Fruit fly (Drosophila melanogaster): Measurements from ENCODE around the gene CG32221.
A peak's percentile ranks its signal among the peaks of the same experiment; 100 is the strongest.

CG32221 gene

dm6 chr3L:19834143-19834794 lies at the start of gene CG32221, which contains the start of gene trc:
Gene CG32221, plus strand, starts transcription at chr3L:19834670.
Gene trc, minus strand, starts transcription at chr3L:19834304.
- TF ChIP-seq CG5204 (GFP tag; optimal IDR thresholded peaks at IDR 0.05) (no peak), Crg-1 (GFP tag; optimal IDR thresholded peaks at IDR 0.05) (no peak), CG1620 (GFP tag; optimal IDR thresholded peaks at IDR 0.05) (peak; percentile 61), CG11617 (GFP tag; optimal IDR thresholded peaks at IDR 0.05) (peak; percentile 34), Hr96 (GFP tag; optimal IDR thresholded peaks at IDR 0.05) (no peak), bab1 (GFP tag; optimal IDR thresholded peaks at IDR 0.05) (peak; percentile 66), Clk (GFP tag; optimal IDR thresholded peaks at IDR 0.05) (no peak), cic (GFP tag; optimal IDR thresholded peaks at IDR 0.05) (no peak), Mnt (GFP tag; optimal IDR thresholded peaks at IDR 0.05) (peak; percentile 63), toe (GFP tag; optimal IDR thresholded peaks at IDR 0.05) (no peak), CG7045 (GFP tag; optimal IDR thresholded peaks at IDR 0.05) (no peak), CG14711 (tag; optimal IDR thresholded peaks at IDR 0.05) (peak; percentile 41), CG7101 (tag; optimal IDR thresholded peaks at IDR 0.05) (peak; percentile 75), CG33017 (tag; optimal IDR thresholded peaks at IDR 0.05) (peak; percentile 38), pad (GFP tag; optimal IDR thresholded peaks at IDR 0.05) (peak; percentile 59), kay (GFP tag; ENCODE audit: borderline replicate concordance) (no peak), cnc (optimal IDR thresholded peaks at IDR 0.05) (no peak), CG12768 (GFP tag; optimal IDR thresholded peaks at IDR 0.05) (no peak), ovo (GFP tag; optimal IDR thresholded peaks at IDR 0.05) (peak; percentile 53), tj (GFP tag; optimal IDR thresholded peaks at IDR 0.05) (peak; percentile 21)

- TF ChIP-seq Hr96 (GFP tag; optimal IDR thresholded peaks at IDR 0.05) = no peak
- no peak for TF ChIP-seq pad (GFP tag; optimal IDR thresholded peaks at IDR 0.05)
- no peak for TF ChIP-seq Clk (GFP tag; optimal IDR thresholded peaks at IDR 0.05)
- no peak for TF ChIP-seq CG14711 (tag; optimal IDR thresholded peaks at IDR 0.05)
- TF ChIP-seq bab1 (GFP tag; optimal IDR thresholded peaks at IDR 0.05) = no peak
- TF ChIP-seq CG5204 (GFP tag; optimal IDR thresholded peaks at IDR 0.05) = no peak
- TF ChIP-seq cic (GFP tag; optimal IDR thresholded peaks at IDR 0.05) = peak; percentile 51
- TF ChIP-seq kay (GFP tag; ENCODE audit: borderline replicate concordance) = no peak
- no peak for TF ChIP-seq cnc (optimal IDR thresholded peaks at IDR 0.05)
- TF ChIP-seq CG1620 (GFP tag; optimal IDR thresholded peaks at IDR 0.05) = no peak
- TF ChIP-seq CG12768 (GFP tag; optimal IDR thresholded peaks at IDR 0.05) = peak; percentile 30
- no peak for TF ChIP-seq CG33017 (tag; optimal IDR thresholded peaks at IDR 0.05)
- TF ChIP-seq Crg-1 (GFP tag; optimal IDR thresholded peaks at IDR 0.05) = no peak
- TF ChIP-seq tj (GFP tag; optimal IDR thresholded peaks at IDR 0.05) = peak; percentile 5
- TF ChIP-seq CG7045 (GFP tag; optimal IDR thresholded peaks at IDR 0.05) = no peak
Measured at dm6 chr3L:19787632-19788031, 46.8 kb upstream of the CG32221 start.

dm6 chr3L:19790564-19790928 lies 43.9 kb upstream of the CG32221 start:
- no peak for TF ChIP-seq CG5204 (GFP tag; optimal IDR thresholded peaks at IDR 0.05)
- TF ChIP-seq kay (GFP tag; ENCODE audit: borderline replicate concordance) = peak; percentile 88
- TF ChIP-seq CG12768 (GFP tag; optimal IDR thresholded peaks at IDR 0.05) = no peak

dm6 chr3L:19790929-19791687 lies 43.4 kb upstream of the CG32221 start:
- TF ChIP-seq CG11617 (GFP tag; optimal IDR thresholded peaks at IDR 0.05) = peak; percentile 72
- peak; percentile 23 for TF ChIP-seq CG33017 (tag; optimal IDR thresholded peaks at IDR 0.05)
- peak; percentile 21 for TF ChIP-seq CG7045 (GFP tag; optimal IDR thresholded peaks at IDR 0.05)
- TF ChIP-seq tj (GFP tag; optimal IDR thresholded peaks at IDR 0.05) = peak; percentile 30
- peak; percentile 33 for TF ChIP-seq pad (GFP tag; optimal IDR thresholded peaks at IDR 0.05)
- no peak for TF ChIP-seq Clk (GFP tag; optimal IDR thresholded peaks at IDR 0.05)
- TF ChIP-seq kay (GFP tag; ENCODE audit: borderline replicate concordance) = peak; percentile 98
- peak; percentile 66 for TF ChIP-seq CG7101 (tag; optimal IDR thresholded peaks at IDR 0.05)
- peak; percentile 57 for TF ChIP-seq Crg-1 (GFP tag; optimal IDR thresholded peaks at IDR 0.05)
- peak; percentile 38 for TF ChIP-seq toe (GFP tag; optimal IDR thresholded peaks at IDR 0.05)
- no peak for TF ChIP-seq CG1620 (GFP tag; optimal IDR thresholded peaks at IDR 0.05)
- peak; percentile 74 for TF ChIP-seq Hr96 (GFP tag; optimal IDR thresholded peaks at IDR 0.05)
- TF ChIP-seq ovo (GFP tag; optimal IDR thresholded peaks at IDR 0.05) = no peak
- TF ChIP-seq cnc (optimal IDR thresholded peaks at IDR 0.05) = no peak
- TF ChIP-seq bab1 (GFP tag; optimal IDR thresholded peaks at IDR 0.05) = peak; percentile 22
- TF ChIP-seq Mnt (GFP tag; optimal IDR thresholded peaks at IDR 0.05) = peak; percentile 84
- TF ChIP-seq cic (GFP tag; optimal IDR thresholded peaks at IDR 0.05) = no peak
- TF ChIP-seq CG12768 (GFP tag; optimal IDR thresholded peaks at IDR 0.05) = peak; percentile 45
- peak; percentile 80 for TF ChIP-seq CG5204 (GFP tag; optimal IDR thresholded peaks at IDR 0.05)
- no peak for TF ChIP-seq CG14711 (tag; optimal IDR thresholded peaks at IDR 0.05)

dm6 chr3L:19791688-19792073 lies 42.8 kb upstream of the CG32221 start:
- TF ChIP-seq kay (GFP tag; ENCODE audit: borderline replicate concordance) (no peak), CG33017 (tag; optimal IDR thresholded peaks at IDR 0.05) (peak; percentile 36), Clk (GFP tag; optimal IDR thresholded peaks at IDR 0.05) (no peak), CG11617 (GFP tag; optimal IDR thresholded peaks at IDR 0.05) (no peak), cic (GFP tag; optimal IDR thresholded peaks at IDR 0.05) (peak; percentile 79), tj (GFP tag; optimal IDR thresholded peaks at IDR 0.05) (peak; percentile 44), CG5204 (GFP tag; optimal IDR thresholded peaks at IDR 0.05) (no peak), CG1620 (GFP tag; optimal IDR thresholded peaks at IDR 0.05) (no peak), ovo (GFP tag; optimal IDR thresholded peaks at IDR 0.05) (peak; percentile 35), CG12768 (GFP tag; optimal IDR thresholded peaks at IDR 0.05) (peak; percentile 57), Hr96 (GFP tag; optimal IDR thresholded peaks at IDR 0.05) (no peak), CG14711 (tag; optimal IDR thresholded peaks at IDR 0.05) (peak; percentile 16), pad (GFP tag; optimal IDR thresholded peaks at IDR 0.05) (peak; percentile 27), cnc (optimal IDR thresholded peaks at IDR 0.05) (no peak)
